Worm (Caenorhabditis elegans): ENCODE measurements around the gene ceh-40.

Gene ceh-40

DNA sequence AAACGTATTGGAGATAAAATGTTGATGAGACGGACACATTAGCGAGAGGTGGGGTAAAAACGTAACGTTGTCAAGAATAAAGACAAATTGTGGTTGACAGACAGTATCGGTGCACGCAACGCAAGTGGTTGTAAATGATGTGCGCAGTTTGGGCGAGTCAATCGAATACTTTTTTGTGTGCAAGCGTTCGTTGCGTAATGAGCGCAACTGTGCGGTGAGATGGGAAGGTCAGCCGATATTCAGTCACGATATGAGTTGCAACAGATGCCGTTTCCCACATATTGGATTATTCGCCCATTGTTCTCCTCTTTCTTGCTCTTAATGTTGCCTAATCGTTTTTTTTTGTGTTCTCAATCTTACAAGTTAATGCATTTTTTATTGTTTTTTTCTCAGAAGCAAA, at the start of gene ceh-40:
Gene ceh-40, minus strand, starts transcription at position 41 of the 400 bp plus-strand sequence.
- no peak for TF ChIP-seq elt-3 (tag; optimal IDR thresholded peaks at IDR 0.05)
- TF ChIP-seq unc-39 (tag; optimal IDR thresholded peaks at IDR 0.05) = no peak
- no peak for TF ChIP-seq egl-5 (tag; optimal IDR thresholded peaks at IDR 0.05)
- no peak for TF ChIP-seq fos-1 (tag; optimal IDR thresholded peaks at IDR 0.05)
- no peak for TF ChIP-seq ceh-9 (tag; optimal IDR thresholded peaks at IDR 0.05)
- no peak for TF ChIP-seq fkh-2 (tag; optimal IDR thresholded peaks at IDR 0.05)
- no peak for TF ChIP-seq nhr-67 (tag; optimal IDR thresholded peaks at IDR 0.05)
- no peak for TF ChIP-seq ama-1 (optimal IDR thresholded peaks at IDR 0.05)
- TF ChIP-seq ceh-28 (tag; optimal IDR thresholded peaks at IDR 0.05) = no peak
- no peak for TF ChIP-seq nhr-76 (tag; optimal IDR thresholded peaks at IDR 0.05)
- no peak for TF ChIP-seq nhr-11 (tag; optimal IDR thresholded peaks at IDR 0.05)
- no peak for TF ChIP-seq daf-12 (tag; optimal IDR thresholded peaks at IDR 0.05)
- TF ChIP-seq mdl-1 (tag; optimal IDR thresholded peaks at IDR 0.05) = no peak
- no peak for TF ChIP-seq aly-2 (tag; optimal IDR thresholded peaks at IDR 0.05)

DNA sequence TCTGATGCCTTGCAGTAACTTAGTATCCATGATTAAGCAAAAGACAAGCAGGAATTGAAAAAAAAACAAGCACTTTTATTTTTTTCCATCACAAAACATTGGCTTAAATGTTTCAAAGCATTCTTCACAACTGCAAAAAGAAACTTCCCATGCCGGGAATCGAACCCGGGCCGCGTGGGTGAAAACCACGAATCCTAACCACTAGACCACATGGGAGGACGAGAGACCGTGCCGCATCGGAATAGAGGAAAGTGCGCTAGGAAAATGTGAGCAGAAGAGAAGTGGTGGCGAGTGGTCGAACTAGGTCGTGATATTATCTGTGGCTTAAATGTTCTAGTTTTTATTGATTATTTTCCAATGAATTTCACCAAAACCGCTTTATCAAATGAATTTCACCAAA, 46.9 kb upstream of the ceh-40 start:
- TF ChIP-seq ama-1 (optimal IDR thresholded peaks at IDR 0.05) (no peak), ceh-28 (tag; optimal IDR thresholded peaks at IDR 0.05) (peak; percentile 33), lin-39 (tag; optimal IDR thresholded peaks at IDR 0.05) (peak; percentile 39), hmg-11 (tag; optimal IDR thresholded peaks at IDR 0.05) (peak; percentile 87), tbx-2 (tag; optimal IDR thresholded peaks at IDR 0.05) (peak; percentile 18), daf-12 (tag; optimal IDR thresholded peaks at IDR 0.05) (no peak), nhr-237 (tag; optimal IDR thresholded peaks at IDR 0.05) (no peak), nhr-43 (tag; optimal IDR thresholded peaks at IDR 0.05; ENCODE audit: poor library complexity, severe bottlenecking) (peak; percentile 44), nhr-67 (tag; optimal IDR thresholded peaks at IDR 0.05) (no peak), pqm-1 (tag; optimal IDR thresholded peaks at IDR 0.05) (peak; percentile 14), elt-2 (tag; optimal IDR thresholded peaks at IDR 0.05) (peak; percentile 35)

DNA sequence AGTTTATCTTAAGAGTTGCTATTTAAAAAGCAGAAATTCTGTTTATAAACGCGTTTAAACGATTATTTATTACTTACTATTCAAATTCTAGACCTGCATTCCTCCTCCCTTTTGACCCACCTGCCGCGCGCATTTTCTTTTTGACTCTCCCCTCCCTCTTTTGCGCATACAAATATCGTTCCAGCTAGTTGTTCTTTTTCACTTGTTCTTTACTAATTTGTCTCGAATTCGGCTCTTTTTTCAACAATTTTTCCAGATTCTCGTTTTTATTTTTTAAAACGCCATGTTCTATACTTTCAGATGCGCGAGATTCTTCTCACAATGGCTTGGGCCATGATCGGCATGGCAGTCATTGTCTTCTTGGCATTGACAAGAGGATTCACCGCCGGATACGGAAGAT, 44.8 kb upstream of the ceh-40 start, which contains the start of gene F19H6.4:
Gene F19H6.4, plus strand, starts transcription at position 301 of the 400 bp plus-strand sequence.
- no peak for TF ChIP-seq eor-1 (tag; optimal IDR thresholded peaks at IDR 0.05)
- TF ChIP-seq egl-27 (tag; optimal IDR thresholded peaks at IDR 0.05) = no peak
- no peak for TF ChIP-seq ceh-82 (tag; optimal IDR thresholded peaks at IDR 0.05)
- TF ChIP-seq ztf-4 (tag; optimal IDR thresholded peaks at IDR 0.05) = no peak
- TF ChIP-seq mml-1 (tag; optimal IDR thresholded peaks at IDR 0.05) = no peak
- TF ChIP-seq mdl-1 (tag; optimal IDR thresholded peaks at IDR 0.05) = no peak
- no peak for TF ChIP-seq skn-1 (tag; optimal IDR thresholded peaks at IDR 0.05)
- TF ChIP-seq nhr-23 (tag; optimal IDR thresholded peaks at IDR 0.05) = no peak
- TF ChIP-seq jun-1 (tag; optimal IDR thresholded peaks at IDR 0.05) = no peak
- no peak for TF ChIP-seq R02D3.7 (tag; optimal IDR thresholded peaks at IDR 0.05)
- no peak for TF ChIP-seq nhr-76 (tag; optimal IDR thresholded peaks at IDR 0.05)
- TF ChIP-seq elt-2 (tag; optimal IDR thresholded peaks at IDR 0.05) = no peak
- no peak for TF ChIP-seq daf-12 (tag; optimal IDR thresholded peaks at IDR 0.05)
- TF ChIP-seq ama-1 (optimal IDR thresholded peaks at IDR 0.05) = no peak
- TF ChIP-seq nhr-28 (tag; optimal IDR thresholded peaks at IDR 0.05) = no peak
- TF ChIP-seq nhr-25 (tag; optimal IDR thresholded peaks at IDR 0.05) = no peak

DNA sequence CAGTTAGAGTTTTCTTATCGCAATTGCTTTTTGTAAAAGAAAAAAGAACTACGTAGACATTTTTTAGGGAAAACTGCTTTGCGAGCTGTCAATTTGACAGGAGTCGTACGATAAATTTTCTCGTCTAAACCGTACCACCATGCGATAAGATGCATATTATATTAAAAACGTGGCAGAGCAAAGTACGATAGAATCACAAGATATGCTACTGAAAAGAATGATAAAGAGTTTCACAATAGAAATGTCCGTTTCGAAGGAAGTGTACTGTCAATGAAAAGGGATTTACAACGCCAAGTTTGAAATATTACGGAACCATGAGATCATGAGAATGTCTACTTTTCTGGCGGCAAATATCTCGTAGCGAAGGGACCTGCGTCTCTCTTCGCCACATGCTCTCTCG, 44.2 kb upstream of the ceh-40 start, which contains the start of gene F19H6.5:
Gene F19H6.5, minus strand, starts transcription at position 101 of the 400 bp plus-strand sequence.
- TF ChIP-seq unc-39 (tag; optimal IDR thresholded peaks at IDR 0.05) (no peak), lin-15B (tag; optimal IDR thresholded peaks at IDR 0.05) (no peak), tbx-2 (tag; optimal IDR thresholded peaks at IDR 0.05) (no peak), ceh-16 (tag; optimal IDR thresholded peaks at IDR 0.05) (no peak), nhr-25 (tag; optimal IDR thresholded peaks at IDR 0.05) (no peak), pqm-1 (tag; optimal IDR thresholded peaks at IDR 0.05) (no peak), R02D3.7 (tag; optimal IDR thresholded peaks at IDR 0.05) (no peak), lsy-12 (tag; optimal IDR thresholded peaks at IDR 0.05) (no peak), snpc-4 (tag; optimal IDR thresholded peaks at IDR 0.05) (no peak), ztf-4 (tag; optimal IDR thresholded peaks at IDR 0.05) (no peak), nhr-23 (tag; optimal IDR thresholded peaks at IDR 0.05) (no peak), egl-27 (tag; optimal IDR thresholded peaks at IDR 0.05) (no peak), nhr-77 (tag; optimal IDR thresholded peaks at IDR 0.05) (no peak)

Measured in whole organism, L3 larva.